Worm (Caenorhabditis elegans) whole organism, late embryonic: ENCODE data around the gene kin-34.

Experiments used
- dmd-4 ChIP-seq: sonication (generic microtip); optimal IDR thresholded peaks from 2 replicates; lab custom pipeline; 2016; ENCODE audit warnings: borderline replicate concordance, missing genetic modification characterization, missing compliant biosample characterization
- dve-1 ChIP-seq: sonication (generic microtip); optimal IDR thresholded peaks from 2 replicates; lab custom pipeline; 2017; ENCODE audit warnings: antibody characterized with exemption, mild to moderate bottlenecking, missing genetic modification characterization, missing compliant biosample characterization
- eyg-1 ChIP-seq: sonication (generic microtip); optimal IDR thresholded peaks from 2 replicates; lab custom pipeline; 2016; ENCODE audit warnings: missing genotype, missing genetic modification characterization, missing compliant biosample characterization
- pag-3 ChIP-seq: sonication (generic microtip); optimal IDR thresholded peaks from 2 replicates; lab custom pipeline; 2016; ENCODE audit warnings: missing compliant biosample characterization, missing genetic modification characterization, borderline replicate concordance
- sdc-2 ChIP-seq: sonication (generic microtip); optimal IDR thresholded peaks from 2 replicates; lab custom pipeline; 2016; ENCODE audit warnings: missing genotype, missing genetic modification characterization, missing compliant biosample characterization
- unc-3 ChIP-seq, 2 experiments: fragments of 200-800 bp in 1 of 2; sonication (Bioruptor generic) in 1 of 2; sonication (generic microtip) in 1 of 2; conservative IDR thresholded peaks in 1 of 2; optimal IDR thresholded peaks in 1 of 2; 2 replicates each; pipeline versions ENCODE4 v1.3.6 to Lab custom; 2016 to 2022; ENCODE audit warnings: missing compliant biosample characterization in 2 of 2, missing genetic modification characterization in 2 of 2, missing genetic modification reagents in 1 of 2
- unc-55 ChIP-seq: sonication (generic microtip); optimal IDR thresholded peaks from 2 replicates; lab custom pipeline; 2017; ENCODE audit warnings: missing biosample characterization, missing genetic modification reagents, missing genetic modification characterization

DNA sequence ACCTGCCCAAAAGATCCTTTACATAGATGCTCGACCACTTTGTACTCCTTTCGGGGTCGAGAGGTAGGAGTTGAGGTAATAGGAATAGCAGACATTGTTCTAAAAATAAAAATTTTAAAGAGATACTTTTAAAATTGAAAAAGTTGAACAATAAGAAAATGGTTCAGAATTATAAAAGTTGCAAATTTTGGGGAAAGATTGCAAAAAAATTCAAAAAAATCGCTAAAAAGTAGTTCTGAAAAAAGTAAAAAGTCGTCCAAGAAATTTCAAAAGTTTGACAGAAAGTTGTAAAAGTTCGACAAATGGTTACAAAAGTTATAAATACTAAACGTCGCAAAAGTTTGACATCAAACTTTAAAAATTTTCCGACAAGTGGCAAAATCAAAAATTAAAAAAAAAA lies 7.9 kb downstream of the kin-34 start, which contains the start of gene R02C2.1:
- TF ChIP-seq dmd-4 (tag; lab: Kevin White, UChicago) (no peak), unc-55 (no peak), eyg-1 (tag; lab: Kevin White, UChicago) (no peak), dve-1 (no peak), pag-3 (tag; lab: Kevin White, UChicago) (no peak), sdc-2 (tag; lab: Kevin White, UChicago) (no peak), unc-3 (GFP tag; conservative IDR thresholded peaks at IDR 0.05; lab: Robert Waterston, UW) (no peak), unc-3 (tag; optimal IDR thresholded peaks at IDR 0.05; lab: Kevin White, UChicago) (no peak)
